Worm (Caenorhabditis elegans) whole organism, late embryonic: Measurements from ENCODE around the gene Y9C9A.5.

Experiments used
- npax-4 ChIP-seq: sonication (generic microtip); optimal IDR thresholded peaks from 2 replicates; lab custom pipeline; 2016; ENCODE audit warnings: missing genetic modification characterization, missing compliant biosample characterization
- pha-2 ChIP-seq: sonication (generic microtip); optimal IDR thresholded peaks from 2 replicates; lab custom pipeline; 2017; ENCODE audit warnings: mild to moderate bottlenecking, missing genetic modification characterization, missing compliant biosample characterization
- rnt-1 ChIP-seq: sonication (generic microtip); optimal IDR thresholded peaks from 2 replicates; lab custom pipeline; 2016; ENCODE audit warnings: missing genetic modification characterization, missing compliant biosample characterization
- syd-9 ChIP-seq: sonication (generic microtip); optimal IDR thresholded peaks from 2 replicates; lab custom pipeline; 2016; ENCODE audit warnings: mild to moderate bottlenecking, missing genetic modification characterization, moderate library complexity, missing compliant biosample characterization
- unc-42 ChIP-seq: sonication (generic microtip); optimal IDR thresholded peaks from 2 replicates; lab custom pipeline; 2016; ENCODE audit warnings: missing genotype, missing genetic modification characterization, missing compliant biosample characterization
- unc-86 ChIP-seq: sonication (generic microtip); optimal IDR thresholded peaks from 2 replicates; lab custom pipeline; 2016; ENCODE audit warnings: missing genetic modification characterization, missing compliant biosample characterization

ce11 chrIV:4960623-4961022 is 18.8 kb downstream of the Y9C9A.5 start, which contains the start of gene str-164:
- TF ChIP-seq npax-4 (tag; lab: Kevin White, UChicago) (no peak), syd-9 (no peak), rnt-1 (no peak), pha-2 (no peak), unc-42 (tag; lab: Kevin White, UChicago) (no peak), unc-86 (no peak)
